Fruit fly (Drosophila melanogaster): ENCODE data around the gene Rab7.

- TF ChIP-seq EcR (GFP tag; optimal IDR thresholded peaks at IDR 0.05) (no peak), usp (GFP tag; optimal IDR thresholded peaks at IDR 0.05) (no peak)
These were observed 22.6 kb downstream of the Rab7 start for dm6 chr3R:24015449-24015848.
